Fruit fly (Drosophila melanogaster) whole organism, embryonic: ENCODE results near the gene Zip89B.

Experiments used
- Atf6 ChIP-seq: fragments of 200-800 bp; sonication (Bioruptor generic); IDR thresholded peaks from 2 replicates; pipeline ENCODE4 v1.3.6; 2022; ENCODE audit warnings: missing biosample characterization, missing genetic modification characterization
- BtbVII ChIP-seq: fragments of 200-800 bp; sonication (Bioruptor generic); optimal IDR thresholded peaks from 3 replicates; lab custom pipeline; 2017; ENCODE audit warnings: missing biosample characterization, mild to moderate bottlenecking, missing genetic modification characterization
- CG12219 ChIP-seq: fragments of 200-800 bp; sonication (Bioruptor generic); optimal IDR thresholded peaks from 3 replicates; lab custom pipeline; 2018; ENCODE audit warnings: missing biosample characterization, mild to moderate bottlenecking, missing genetic modification characterization
- CG1233 ChIP-seq: fragments of 200-800 bp; sonication (Bioruptor generic); optimal IDR thresholded peaks from 4 replicates; lab custom pipeline; 2018; ENCODE audit warnings: missing biosample characterization, mild to moderate bottlenecking, missing genetic modification characterization
- CG15479 ChIP-seq: fragments of 200-800 bp; sonication (Bioruptor generic); optimal IDR thresholded peaks from 3 replicates; lab custom pipeline; 2019; ENCODE audit warnings: missing biosample characterization, mild to moderate bottlenecking, missing genetic modification characterization, moderate library complexity
- CG1647 ChIP-seq: fragments of 200-800 bp; sonication (Bioruptor generic); optimal IDR thresholded peaks from 3 replicates; lab custom pipeline; 2016; ENCODE audit warnings: missing biosample characterization, missing genetic modification characterization
- CG2199 ChIP-seq: fragments of 200-800 bp; sonication (Bioruptor generic); IDR thresholded peaks from 3 replicates; pipeline ENCODE4 v1.3.6; 2022; ENCODE audit warnings: missing biosample characterization, missing genetic modification characterization
- CG2889 ChIP-seq: fragments of 200-800 bp; sonication (Bioruptor generic); IDR thresholded peaks from 3 replicates; pipeline ENCODE4 v1.3.6; 2022; ENCODE audit warnings: missing biosample characterization, missing genetic modification characterization
- CG32767 ChIP-seq: fragments of 200-800 bp; sonication (Bioruptor generic); IDR thresholded peaks from 2 replicates; pipeline ENCODE4 v1.3.6; 2022; ENCODE audit warnings: missing biosample characterization, missing genetic modification characterization
- CG6272 ChIP-seq: fragments of 200-800 bp; sonication (Bioruptor generic); IDR thresholded peaks from 2 replicates; pipeline ENCODE4 v1.3.6; 2022; ENCODE audit warnings: missing biosample characterization, missing genetic modification characterization
- CG6854 ChIP-seq: fragments of 200-800 bp; sonication (Bioruptor generic); optimal IDR thresholded peaks from 3 replicates; lab custom pipeline; 2017; ENCODE audit warnings: missing biosample characterization, mild to moderate bottlenecking, missing genetic modification characterization
- CG7786 ChIP-seq: fragments of 200-800 bp; sonication (Bioruptor generic); optimal IDR thresholded peaks from 2 replicates; lab custom pipeline; 2016; ENCODE audit warnings: missing biosample characterization, missing genetic modification characterization
- CG8281 ChIP-seq: fragments of 200-800 bp; sonication (Bioruptor generic); optimal IDR thresholded peaks from 2 replicates; lab custom pipeline; 2018; ENCODE audit warnings: missing biosample characterization, mild to moderate bottlenecking, missing genetic modification characterization, moderate library complexity
- Chrac-16 ChIP-seq: fragments of 200-800 bp; sonication (Bioruptor generic); optimal IDR thresholded peaks from 3 replicates; lab custom pipeline; 2016; ENCODE audit warnings: missing biosample characterization, missing genetic modification characterization
- D ChIP-seq, 2 experiments: fragments of 200-800 bp in 1 of 2; fragments of >200 bp in 1 of 2; sonication (Bioruptor generic) in 1 of 2; optimal IDR thresholded peaks; 2 replicates in 1 of 2; 3 replicates in 1 of 2; lab custom pipeline; 2017; ENCODE audit warnings: mild to moderate bottlenecking in 1 of 2, missing biosample characterization in 1 of 2, missing genetic modification characterization in 1 of 2, missing genetic modification reagents in 1 of 2
- E2f2 ChIP-seq: fragments of 200-800 bp; sonication (Bioruptor generic); IDR thresholded peaks from 2 replicates; pipeline ENCODE4 v1.3.6; 2022; ENCODE audit warnings: missing biosample characterization, missing genetic modification characterization
- Ets97D ChIP-seq: fragments of 200-800 bp; sonication (Bioruptor generic); optimal IDR thresholded peaks from 3 replicates; lab custom pipeline; 2016; ENCODE audit warnings: missing biosample characterization, missing genetic modification characterization
- Gug ChIP-seq: fragments of 200-800 bp; sonication (Bioruptor generic); IDR thresholded peaks from 4 replicates; pipeline ENCODE4 v1.3.6; 2022; ENCODE audit warnings: missing biosample characterization, missing genetic modification characterization
- HLHmδ ChIP-seq: fragments of 200-800 bp; sonication (Bioruptor generic); optimal IDR thresholded peaks from 2 replicates; lab custom pipeline; 2018; ENCODE audit warnings: missing biosample characterization, mild to moderate bottlenecking, missing genetic modification characterization, moderate library complexity
- Hmr ChIP-seq: fragments of 200-800 bp; sonication (Bioruptor generic); optimal IDR thresholded peaks from 3 replicates; lab custom pipeline; 2017; ENCODE audit warnings: mild to moderate bottlenecking, missing biosample characterization, missing genetic modification reagents, missing genetic modification characterization
- Med ChIP-seq: fragments of 200-800 bp; sonication (Bioruptor generic); peaks from one replicate; lab custom pipeline; 2016; ENCODE audit warnings: missing biosample characterization, missing genetic modification characterization, mild to moderate bottlenecking, inconsistent platforms, moderate library complexity
- Sry-β ChIP-seq: fragments of 200-800 bp; sonication (Bioruptor generic); optimal IDR thresholded peaks from 2 replicates; lab custom pipeline; 2018; ENCODE audit warnings: missing biosample characterization, mild to moderate bottlenecking, missing genetic modification characterization, moderate library complexity
- Xbp1 ChIP-seq: fragments of 200-800 bp; sonication (Bioruptor generic); optimal IDR thresholded peaks from 3 replicates; lab custom pipeline; 2016; ENCODE audit warnings: missing biosample characterization, mild to moderate bottlenecking, missing genetic modification characterization
- amos ChIP-seq: fragments of 200-800 bp; sonication (Bioruptor generic); IDR thresholded peaks from 2 replicates; pipeline ENCODE4 v1.3.6; 2022; ENCODE audit warnings: missing biosample characterization, missing genetic modification characterization; ENCODE audit not compliant: partially characterized antibody
- aop ChIP-seq: fragments of 200-800 bp; sonication (Bioruptor generic); IDR thresholded peaks from 2 replicates; pipeline ENCODE4 v1.3.6; 2022; ENCODE audit warnings: missing biosample characterization, missing genetic modification characterization
- bcd ChIP-seq: fragments of 200-800 bp; sonication (Bioruptor generic); optimal IDR thresholded peaks from 2 replicates; lab custom pipeline; 2017; ENCODE audit warnings: missing biosample characterization, mild to moderate bottlenecking, missing genetic modification characterization
- caup ChIP-seq: fragments of 200-800 bp; sonication (Bioruptor generic); optimal IDR thresholded peaks from 3 replicates; lab custom pipeline; 2017; ENCODE audit warnings: missing biosample characterization, mild to moderate bottlenecking, missing genetic modification characterization, moderate library complexity; ENCODE audit not compliant: severe bottlenecking
- dati ChIP-seq: fragments of 200-800 bp; sonication (Bioruptor generic); IDR thresholded peaks from 2 replicates; pipeline ENCODE4 v1.3.6; 2022; ENCODE audit warnings: missing biosample characterization, missing genetic modification characterization
- eve ChIP-seq, 2 experiments: fragments of >200 bp; optimal IDR thresholded peaks; 2 replicates each; lab custom pipeline; 2017; ENCODE audit warnings: missing biosample characterization in 2 of 2, missing genetic modification characterization in 2 of 2
- ewg ChIP-seq: fragments of 200-800 bp; sonication (Bioruptor generic); optimal IDR thresholded peaks from 3 replicates; lab custom pipeline; 2017; ENCODE audit warnings: mild to moderate bottlenecking, missing biosample characterization, missing genetic modification reagents, missing genetic modification characterization
- gce ChIP-seq: fragments of 200-800 bp; sonication (Bioruptor generic); IDR thresholded peaks from 3 replicates; pipeline ENCODE4 v1.3.6; 2022; ENCODE audit warnings: missing biosample characterization, missing genetic modification characterization
- ken ChIP-seq: fragments of 200-800 bp; sonication (Bioruptor generic); IDR thresholded peaks from 3 replicates; pipeline ENCODE4 v1.3.6; 2022; ENCODE audit warnings: missing biosample characterization, missing genetic modification characterization
- luna ChIP-seq: fragments of 200-800 bp; sonication (Bioruptor generic); optimal IDR thresholded peaks from 2 replicates; lab custom pipeline; 2016; ENCODE audit warnings: missing biosample characterization, missing genetic modification characterization
- nom ChIP-seq: fragments of 200-800 bp; sonication (Bioruptor generic); optimal IDR thresholded peaks from 2 replicates; lab custom pipeline; 2017; ENCODE audit warnings: missing biosample characterization, missing genetic modification characterization, mild to moderate bottlenecking, moderate library complexity, missing genetic modification reagents
- org-1 ChIP-seq: fragments of 200-800 bp; sonication (Bioruptor generic); optimal IDR thresholded peaks from 2 replicates; lab custom pipeline; 2017; ENCODE audit warnings: missing biosample characterization, missing genetic modification characterization
- otp ChIP-seq: fragments of 200-800 bp; sonication (Bioruptor generic); IDR thresholded peaks from 3 replicates; pipeline ENCODE4, ENCODE4 v1.3.6; 2022; ENCODE audit warnings: missing biosample characterization, missing genetic modification characterization
- pan ChIP-seq, 4 experiments: fragments of >200 bp in 3 of 4; fragments of 200-800 bp in 1 of 4; sonication (Bioruptor generic) in 1 of 4; optimal IDR thresholded peaks in 3 of 4; IDR thresholded peaks in 1 of 4; 2 replicates each; pipeline versions ENCODE4 v1.3.6 to Lab custom; 2017 to 2022; ENCODE audit warnings: missing biosample characterization in 2 of 4, missing genetic modification characterization in 2 of 4, mixed read lengths in 1 of 4
- pho ChIP-seq: fragments of 200-800 bp; sonication (Bioruptor generic); optimal IDR thresholded peaks from 2 replicates; lab custom pipeline; 2016; ENCODE audit warnings: missing biosample characterization, missing genetic modification characterization
- rib ChIP-seq: fragments of 200-800 bp; sonication (Bioruptor generic); IDR thresholded peaks from 2 replicates; pipeline ENCODE4 v1.3.6; 2022; ENCODE audit warnings: missing biosample characterization, missing genetic modification characterization
- so ChIP-seq: fragments of 200-800 bp; sonication (Bioruptor generic); IDR thresholded peaks from 3 replicates; pipeline ENCODE4 v1.3.6; 2022; ENCODE audit warnings: missing biosample characterization, missing genetic modification characterization
- sqz ChIP-seq: fragments of 200-800 bp; sonication (Bioruptor generic); optimal IDR thresholded peaks from 3 replicates; lab custom pipeline; 2018; ENCODE audit warnings: missing biosample characterization, mild to moderate bottlenecking, missing genetic modification characterization
- tgo ChIP-seq: fragments of 200-800 bp; sonication (Bioruptor generic); IDR thresholded peaks from 3 replicates; pipeline ENCODE4 v1.3.6; 2022; ENCODE audit warnings: missing biosample characterization, missing genetic modification characterization
- yki ChIP-seq: fragments of >200 bp; optimal IDR thresholded peaks from 3 replicates; lab custom pipeline; 2018
- z ChIP-seq: fragments of 200-800 bp; sonication (Bioruptor generic); IDR thresholded peaks from 3 replicates; pipeline ENCODE4 v1.3.6; 2022; ENCODE audit warnings: missing biosample characterization, missing genetic modification characterization

Gene Zip89B

dm6 chr3R:16288714-16289291, 16.8 kb upstream of the Zip89B start:
- TF ChIP-seq Med (GFP tag; lab: Kevin White, UChicago), result peak; percentile 42
- TF ChIP-seq CG8281 (tag; lab: Kevin White, UChicago), result no peak
- TF ChIP-seq otp (GFP tag; lab: Robert Waterston, UW), result no peak
- no peak for TF ChIP-seq E2f2 (GFP tag; lab: Robert Waterston, UW)
- no peak for TF ChIP-seq CG6854 (GFP tag; lab: Kevin White, UChicago)
- TF ChIP-seq pho (GFP tag; lab: Kevin White, UChicago), result no peak
- TF ChIP-seq bcd (GFP tag; lab: Kevin White, UChicago), result no peak
- no peak for TF ChIP-seq Chrac-16
- TF ChIP-seq CG6272 (GFP tag; lab: Robert Waterston, UW), result no peak
- TF ChIP-seq ewg (GFP tag; lab: Kevin White, UChicago), result no peak
- no peak for TF ChIP-seq ken (GFP tag; lab: Robert Waterston, UW)
- TF ChIP-seq CG2199 (GFP tag; lab: Robert Waterston, UW), result no peak
- TF ChIP-seq dati (GFP tag; lab: Robert Waterston, UW), result no peak
- TF ChIP-seq HLHmδ (GFP tag; lab: Kevin White, UChicago), result no peak
- no peak for TF ChIP-seq CG12219 (GFP tag; lab: Kevin White, UChicago)
- TF ChIP-seq gce (GFP tag; lab: Robert Waterston, UW), result no peak
- no peak for TF ChIP-seq org-1 (GFP tag; lab: Kevin White, UChicago)
- TF ChIP-seq so, result no peak
- peak; percentile 76 for TF ChIP-seq z (GFP tag; lab: Robert Waterston, UW)
- peak; percentile 40 for TF ChIP-seq nom (GFP tag; lab: Kevin White, UChicago)
- TF ChIP-seq CG32767 (GFP tag; lab: Robert Waterston, UW), result no peak
- TF ChIP-seq aop (GFP tag; lab: Robert Waterston, UW), result no peak
- no peak for TF ChIP-seq CG2889 (GFP tag; lab: Robert Waterston, UW)
- TF ChIP-seq rib (GFP tag; lab: Robert Waterston, UW), result no peak
- no peak for TF ChIP-seq amos (GFP tag; lab: Robert Waterston, UW)
- TF ChIP-seq Gug, result no peak
- 0 out of 2 replicates have a peak, but pooled peaks have one; percentile 27 for TF ChIP-seq Atf6 (GFP tag; lab: Robert Waterston, UW)
- TF ChIP-seq CG1647 (GFP tag; lab: Kevin White, UChicago), result no peak
- no peak for TF ChIP-seq tgo (GFP tag; lab: Robert Waterston, UW)
- TF ChIP-seq eve (GFP tag; optimal IDR thresholded peaks at IDR 0.05; lab: Kevin White, UChicago), result no peak
- TF ChIP-seq Ets97D (GFP tag; lab: Kevin White, UChicago), result no peak
- no peak for TF ChIP-seq yki (lab: Kevin White, UChicago)
- no peak for TF ChIP-seq CG7786 (GFP tag; lab: Kevin White, UChicago)
- no peak for TF ChIP-seq Sry-β (GFP tag; lab: Kevin White, UChicago)
- no peak for TF ChIP-seq Hmr (GFP tag; lab: Kevin White, UChicago)
- no peak for TF ChIP-seq pan (optimal IDR thresholded peaks at IDR 0.05; lab: Kevin White, UChicago)
- peak in 1 of 2 experiments; percentile 20 for TF ChIP-seq pan (GFP tag; optimal IDR thresholded peaks at IDR 0.05 in 1 of 2, IDR thresholded peaks at IDR 0.05 in 1 of 2)
- no peak for TF ChIP-seq Xbp1 (GFP tag; lab: Kevin White, UChicago)
- no peak for TF ChIP-seq sqz (GFP tag; lab: Kevin White, UChicago)
- no peak for TF ChIP-seq luna
- no peak for TF ChIP-seq CG1233
- TF ChIP-seq CG15479, result no peak
- TF ChIP-seq BtbVII (GFP tag; lab: Kevin White, UChicago), result no peak
- no peak for TF ChIP-seq D (optimal IDR thresholded peaks at IDR 0.05; lab: Kevin White, UChicago)
- no peak for TF ChIP-seq D (GFP tag; optimal IDR thresholded peaks at IDR 0.05; lab: Kevin White, UChicago)
- TF ChIP-seq caup (GFP tag; lab: Kevin White, UChicago), result no peak
